Fruit fly (Drosophila melanogaster): ENCODE measurements around the gene CG33679.

Gene CG33679

dm6 chr2L:15107238-15107637 is 49.1 kb downstream of the CG33679 start:
- TF ChIP-seq ovo (GFP tag; optimal IDR thresholded peaks at IDR 0.05) (no peak), CG7045 (GFP tag; optimal IDR thresholded peaks at IDR 0.05) (no peak), CG33017 (tag; optimal IDR thresholded peaks at IDR 0.05) (no peak), bab1 (GFP tag; optimal IDR thresholded peaks at IDR 0.05) (no peak), toe (GFP tag; optimal IDR thresholded peaks at IDR 0.05) (no peak), CG12768 (GFP tag; optimal IDR thresholded peaks at IDR 0.05) (no peak), Mnt (GFP tag; optimal IDR thresholded peaks at IDR 0.05) (no peak), CG1620 (GFP tag; optimal IDR thresholded peaks at IDR 0.05) (no peak), pad (GFP tag; optimal IDR thresholded peaks at IDR 0.05) (no peak), Clk (GFP tag; optimal IDR thresholded peaks at IDR 0.05) (no peak), CG5204 (GFP tag; optimal IDR thresholded peaks at IDR 0.05) (no peak), tj (GFP tag; optimal IDR thresholded peaks at IDR 0.05) (no peak), cic (GFP tag; optimal IDR thresholded peaks at IDR 0.05) (no peak), CG14711 (tag; optimal IDR thresholded peaks at IDR 0.05) (no peak), cnc (optimal IDR thresholded peaks at IDR 0.05) (no peak)
